Worm (Caenorhabditis elegans) whole organism, L4 larva: ENCODE results near the gene C35A5.8.

Experiments used
- ceh-44 ChIP-seq: fragments of 200-800 bp; sonication (Bioruptor generic); IDR thresholded peaks from 2 replicates; pipeline ENCODE4 v1.3.6; 2022; ENCODE audit warnings: missing genetic modification reagents, missing genetic modification characterization, missing compliant biosample characterization
- daf-16 ChIP-seq, 3 experiments: sonication (generic microtip); optimal IDR thresholded peaks; 2 replicates each; lab custom pipeline; 2016 to 2017; ENCODE audit warnings: missing genetic modification characterization in 3 of 3, missing genetic modification reagents in 3 of 3, mild to moderate bottlenecking in 2 of 3, missing compliant biosample characterization in 2 of 3, missing biosample characterization in 1 of 3, moderate library complexity in 1 of 3
- daf-8 ChIP-seq: fragments of 200-800 bp; sonication (Bioruptor generic); IDR thresholded peaks from 2 replicates; pipeline ENCODE4 v1.3.6; 2022; ENCODE audit warnings: missing genetic modification characterization, missing compliant biosample characterization
- fkh-10 ChIP-seq: fragments of 150-350 bp; optimal IDR thresholded peaks from 2 replicates; lab custom pipeline; 2014; ENCODE audit warnings: missing biosample characterization, missing genetic modification reagents, missing genetic modification characterization
- hmg-1.1 ChIP-seq: fragments of 200-800 bp; sonication (Bioruptor generic); IDR thresholded peaks from 2 replicates; pipeline ENCODE4 v1.3.6; 2022; ENCODE audit warnings: missing genetic modification reagents, missing genetic modification characterization, missing compliant biosample characterization
- nhr-25 ChIP-seq: sonication (generic microtip); optimal IDR thresholded peaks from 2 replicates; lab custom pipeline; 2017; ENCODE audit warnings: missing genetic modification characterization, mild to moderate bottlenecking, missing compliant biosample characterization, antibody characterized with exemption, moderate library complexity, borderline replicate concordance; ENCODE audit not compliant: insufficient read depth
- nhr-28 ChIP-seq: fragments of 150-350 bp; optimal IDR thresholded peaks from 2 replicates; lab custom pipeline; 2014; ENCODE audit warnings: missing biosample characterization, missing genetic modification characterization
- set-16 ChIP-seq: fragments of 200-800 bp; sonication (Bioruptor generic); IDR thresholded peaks from 2 replicates; pipeline ENCODE4 v1.3.6; 2022; ENCODE audit warnings: missing genetic modification reagents, missing genetic modification characterization, missing compliant biosample characterization
- unc-39 ChIP-seq: sonication (generic microtip); optimal IDR thresholded peaks from 2 replicates; lab custom pipeline; 2017; ENCODE audit warnings: missing biosample characterization, missing genetic modification characterization

DNA sequence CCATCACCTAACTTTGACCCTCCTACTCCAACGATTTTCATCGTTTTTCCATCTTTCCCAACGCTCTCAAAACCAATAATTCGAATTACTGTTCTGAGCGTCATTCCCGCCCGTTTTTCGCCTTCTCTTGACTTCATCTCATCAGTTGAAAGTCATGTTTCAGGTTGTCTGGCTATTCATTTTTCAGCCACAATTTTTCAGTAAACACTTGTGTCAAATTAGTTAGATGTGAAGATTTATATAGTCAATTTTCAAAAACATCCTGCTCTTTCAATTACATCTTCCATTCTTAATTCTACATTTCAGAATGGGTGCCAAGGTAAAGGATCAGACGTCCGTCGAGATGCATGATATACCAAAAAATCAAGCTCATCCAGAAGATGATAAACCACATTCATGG, 46.9 kb upstream of the C35A5.8 start, which contains the start of gene del-6:
- no peak for TF ChIP-seq nhr-28 (tag; lab: Kevin White, UChicago)
- no peak for TF ChIP-seq daf-8
- TF ChIP-seq ceh-44 (GFP tag; lab: Robert Waterston, UW) = no peak
- TF ChIP-seq fkh-10 = no peak
- no peak for TF ChIP-seq hmg-1.1
- no peak for TF ChIP-seq daf-16 (GFP tag; optimal IDR thresholded peaks at IDR 0.05; lab: Kevin White, UChicago)
- TF ChIP-seq daf-16 (tag; optimal IDR thresholded peaks at IDR 0.05; lab: Kevin White, UChicago) = no peak
- TF ChIP-seq nhr-25 (tag; lab: Kevin White, UChicago) = no peak
- TF ChIP-seq unc-39 (tag; lab: Kevin White, UChicago) = no peak
- no peak for TF ChIP-seq set-16
